Fruit fly (Drosophila melanogaster): ENCODE results near the gene CG16952.

Gene CG16952

DNA sequence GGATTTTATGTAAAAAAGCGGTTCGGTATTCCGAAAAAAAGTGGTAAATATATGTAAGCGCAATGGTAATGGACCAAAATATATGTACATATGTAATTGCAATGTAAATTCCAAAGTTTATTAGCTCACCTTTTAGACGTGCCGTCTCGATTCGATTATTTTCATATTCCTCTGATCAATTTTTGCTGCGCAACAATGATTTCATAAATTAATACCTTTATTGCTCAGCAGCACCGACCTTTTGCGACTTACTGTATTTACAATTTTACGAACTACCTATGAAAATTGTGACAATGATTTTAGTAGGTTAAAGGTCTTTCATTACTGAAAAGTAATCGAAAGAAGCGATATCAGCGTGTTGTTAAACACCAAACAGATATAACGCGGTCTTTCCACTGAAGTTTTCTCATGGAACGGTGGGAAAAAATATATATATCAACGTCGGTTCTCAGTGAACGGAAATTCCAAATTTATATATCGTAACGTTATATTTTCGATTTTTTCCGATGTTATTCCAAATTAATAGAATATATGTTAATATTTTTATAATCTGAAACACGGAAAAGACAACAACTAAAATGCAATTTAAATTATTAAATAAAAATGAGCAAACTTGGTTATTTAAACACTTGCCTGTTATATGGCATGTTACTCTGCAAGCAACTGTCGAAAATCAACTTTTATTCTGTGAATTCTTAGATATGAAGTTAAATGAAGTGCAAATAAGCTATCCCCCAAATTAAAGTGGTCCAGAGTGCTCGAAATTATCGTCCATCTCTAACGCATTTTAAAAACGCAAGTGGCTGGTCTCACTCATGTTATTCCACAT, 20.0 kb downstream of the CG16952 start, which contains the start of the genes MSBP and CG15916 (continued):
- TF ChIP-seq CG1603 (tag; optimal IDR thresholded peaks at IDR 0.05), result peak; percentile 12
- 0 out of 2 replicates have a peak, but pooled peaks have one; percentile 8 for TF ChIP-seq Taf1 (GFP tag; IDR thresholded peaks at IDR 0.05)
- TF ChIP-seq CG11723 (GFP tag; optimal IDR thresholded peaks at IDR 0.05), result peak; percentile 61
- no peak for TF ChIP-seq odd (GFP tag; optimal IDR thresholded peaks at IDR 0.05)
- no peak for TF ChIP-seq CG11456 (GFP tag; IDR thresholded peaks at IDR 0.05)
- no peak for TF ChIP-seq CG2202 (tag; optimal IDR thresholded peaks at IDR 0.05)
- TF ChIP-seq Hr78 (GFP tag; optimal IDR thresholded peaks at IDR 0.05), result peak in 1 of 2 experiments; percentile 87
- TF ChIP-seq B-H1 (GFP tag; IDR thresholded peaks at IDR 0.05), result no peak
- no peak for TF ChIP-seq cwo (GFP tag; optimal IDR thresholded peaks at IDR 0.05)
- no peak for TF ChIP-seq crc (GFP tag; optimal IDR thresholded peaks at IDR 0.05)
- TF ChIP-seq PHDP (tag; optimal IDR thresholded peaks at IDR 0.05), result no peak

DNA sequence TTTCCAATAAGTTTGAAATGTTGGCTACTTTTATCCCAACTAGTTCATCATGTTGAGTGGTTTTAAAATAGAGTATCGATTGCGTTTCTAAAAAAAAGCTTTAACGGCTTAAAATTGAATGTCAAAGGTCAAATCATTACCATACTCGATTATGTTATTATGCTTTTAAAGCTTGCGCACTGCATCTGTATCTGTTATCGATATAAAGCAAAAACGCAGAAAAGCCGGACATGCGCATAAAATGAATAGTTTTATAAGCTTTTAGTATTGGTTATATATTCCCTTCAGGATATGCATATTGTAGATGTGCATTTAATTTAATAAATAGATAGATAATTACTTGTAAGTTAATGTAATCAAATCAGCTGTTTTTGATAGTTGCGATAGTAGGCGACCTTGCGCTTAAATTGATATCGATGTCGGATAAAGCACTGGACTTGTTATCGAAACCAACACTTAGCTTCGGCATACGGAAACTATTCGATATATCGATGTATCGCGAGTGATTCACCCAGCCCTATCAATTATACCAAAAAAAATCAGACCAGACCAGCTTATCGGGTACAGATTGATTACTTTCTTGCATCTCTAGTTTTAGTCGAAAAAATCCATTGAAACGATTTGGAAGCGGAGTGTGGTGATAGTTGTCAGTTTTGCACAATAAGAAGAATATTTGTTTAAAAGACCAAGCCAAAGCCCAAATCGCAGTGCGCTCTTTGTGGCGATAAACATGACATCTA, 21.8 kb downstream of the CG16952 start, which contains the start of gene shi:
Gene shi, plus strand, starts transcription at position 511 of the 740 bp plus-strand sequence.
- TF ChIP-seq Side (GFP tag; optimal IDR thresholded peaks at IDR 0.05) (no peak), stwl (tag; optimal IDR thresholded peaks at IDR 0.05) (peak; percentile 89), Adf1 (GFP tag; IDR thresholded peaks at IDR 0.05) (no peak), pfk (GFP tag; optimal IDR thresholded peaks at IDR 0.05) (peak; percentile 67), Fer3 (tag; optimal IDR thresholded peaks at IDR 0.05) (peak; percentile 9), CG17328 (GFP tag; IDR thresholded peaks at IDR 0.05) (0 out of 2 replicates have a peak, but pooled peaks have one; percentile 14), CG31388 (GFP tag; optimal IDR thresholded peaks at IDR 0.05) (no peak), CG6654 (GFP tag; optimal IDR thresholded peaks at IDR 0.05) (no peak), Meics (GFP tag; optimal IDR thresholded peaks at IDR 0.05) (no peak), CG18599 (GFP tag; optimal IDR thresholded peaks at IDR 0.05) (peak; percentile 29), MESR4 (GFP tag; optimal IDR thresholded peaks at IDR 0.05) (peak; percentile 72), pros (GFP tag; optimal IDR thresholded peaks at IDR 0.05) (no peak), CG7987 (GFP tag; optimal IDR thresholded peaks at IDR 0.05) (no peak), CG10431 (GFP tag; optimal IDR thresholded peaks at IDR 0.05) (peak; percentile 28), al (GFP tag; IDR thresholded peaks at IDR 0.05) (0 out of 2 replicates have a peak, but pooled peaks have one; percentile 20), Hr39 (optimal IDR thresholded peaks at IDR 0.05) (no peak), BEAF-32 (GFP tag; optimal IDR thresholded peaks at IDR 0.05) (peak; percentile 98), Myb (GFP tag; optimal IDR thresholded peaks at IDR 0.05) (peak; percentile 55), unc-4 (GFP tag; IDR thresholded peaks at IDR 0.05; ENCODE audit: partially characterized antibody) (peak; percentile 96), CG17829 (tag; optimal IDR thresholded peaks at IDR 0.05) (peak; percentile 37), MBD-R2 (GFP tag; IDR thresholded peaks at IDR 0.05) (peak; percentile 47), ab (GFP tag; optimal IDR thresholded peaks at IDR 0.05) (no peak), Ets97D (GFP tag; optimal IDR thresholded peaks at IDR 0.05) (peak; percentile 69), chif (GFP tag; optimal IDR thresholded peaks at IDR 0.05) (no peak), CG34376 (GFP tag; optimal IDR thresholded peaks at IDR 0.05) (peak; percentile 80), h (optimal IDR thresholded peaks at IDR 0.05) (no peak), CG13624 (GFP tag; optimal IDR thresholded peaks at IDR 0.05) (peak; percentile 19), CG4707 (GFP tag; optimal IDR thresholded peaks at IDR 0.05) (no peak), psq (GFP tag; optimal IDR thresholded peaks at IDR 0.05) (no peak), Med (GFP tag) (peak; percentile 89), CG13894 (tag; optimal IDR thresholded peaks at IDR 0.05) (peak; percentile 75), CG34224 (GFP tag; IDR thresholded peaks at IDR 0.05; ENCODE audit: partially characterized antibody) (peak; percentile 98), CG2116 (GFP tag; optimal IDR thresholded peaks at IDR 0.05) (peak; percentile 89), CG11456 (GFP tag; IDR thresholded peaks at IDR 0.05) (no peak), CG16813 (GFP tag; IDR thresholded peaks at IDR 0.05; ENCODE audit: partially characterized antibody) (peak; percentile 98), NFAT (GFP tag; IDR thresholded peaks at IDR 0.05) (no peak)

All from whole organism, embryonic.